Worm (Caenorhabditis elegans): Measurements from ENCODE around the gene fbxc-18.
"Not testable (repeated sequence)": the region's sequence is repeated elsewhere in the genome, so short reads cannot be mapped to it uniquely, and the experiment has no call there.

The fbxc-18 gene

DNA sequence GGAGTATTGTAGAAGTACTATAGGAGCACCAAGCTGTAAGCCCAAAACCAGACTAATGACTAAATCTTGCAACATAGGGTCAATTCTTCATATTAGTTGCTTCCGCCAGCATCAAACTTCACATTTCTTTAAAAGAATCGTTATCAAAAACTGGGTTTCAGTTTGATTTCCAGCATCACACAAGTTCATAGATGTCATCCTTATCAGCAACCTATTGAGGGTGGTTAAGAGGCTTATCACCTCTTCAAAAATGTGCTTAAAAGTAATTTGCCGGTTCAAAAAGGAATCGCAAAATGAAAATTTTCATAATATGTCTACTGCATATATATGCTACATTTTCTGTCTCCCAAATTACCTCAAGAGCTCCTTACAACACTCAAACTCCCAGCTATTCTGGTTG, 23.1 kb downstream of the fbxc-18 start, which contains the start of gene clec-43:
clec-43 (plus strand) TSS at position 294 of the 400 bp plus-strand sequence.
- peak; percentile 36 for TF ChIP-seq nhr-77 (tag; optimal IDR thresholded peaks at IDR 0.05)
- peak; percentile 32 for TF ChIP-seq hlh-11 (tag; optimal IDR thresholded peaks at IDR 0.05)
- TF ChIP-seq F26F4.8 (GFP tag; conservative IDR thresholded peaks at IDR 0.05): no peak
- TF ChIP-seq pqm-1 (tag; optimal IDR thresholded peaks at IDR 0.05): peak; percentile 92
- TF ChIP-seq ZK546.5 (tag; optimal IDR thresholded peaks at IDR 0.05): no peak
- TF ChIP-seq nhr-28 (tag; optimal IDR thresholded peaks at IDR 0.05): peak; percentile 70
- TF ChIP-seq dmd-6 (GFP tag; IDR thresholded peaks at IDR 0.05): peak; percentile 81
- no peak for TF ChIP-seq F49E8.2 (tag; optimal IDR thresholded peaks at IDR 0.05; ENCODE audit: borderline replicate concordance)

DNA sequence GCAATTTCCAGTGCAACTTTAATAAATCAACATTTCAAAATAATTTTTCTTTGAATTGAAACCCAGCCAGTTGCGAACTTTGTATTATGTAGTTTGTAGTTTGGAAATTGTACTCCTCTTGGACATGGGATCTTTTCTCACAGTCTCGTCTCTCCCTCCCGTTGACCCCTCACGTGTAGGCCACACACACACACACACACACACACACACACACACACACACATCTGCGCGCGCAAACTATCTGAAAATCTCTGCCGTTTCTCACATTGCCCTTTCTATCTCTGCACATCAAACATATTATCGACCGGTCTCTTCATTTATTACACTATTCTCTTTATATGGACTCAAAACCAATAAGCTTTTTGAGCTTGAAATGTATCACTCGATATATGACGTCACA, 26.1 kb downstream of the fbxc-18 start, which contains the start of gene fbxc-36:
fbxc-36 (plus strand) TSS at position 205 of the 400 bp plus-strand sequence.
- no peak for TF ChIP-seq D1046.2 (GFP tag; IDR thresholded peaks at IDR 0.05)
- TF ChIP-seq daf-8 (GFP tag; IDR thresholded peaks at IDR 0.05): no peak
- no peak for TF ChIP-seq fos-1 (tag; optimal IDR thresholded peaks at IDR 0.05)
- TF ChIP-seq pha-4 (GFP tag; IDR thresholded peaks at IDR 0.05): no peak
- no peak for TF ChIP-seq pha-4 (tag; optimal IDR thresholded peaks at IDR 0.05)
- TF ChIP-seq nhr-28 (tag; optimal IDR thresholded peaks at IDR 0.05): peak; percentile 53
- no peak for TF ChIP-seq spr-3 (GFP tag; optimal IDR thresholded peaks at IDR 0.05)

DNA sequence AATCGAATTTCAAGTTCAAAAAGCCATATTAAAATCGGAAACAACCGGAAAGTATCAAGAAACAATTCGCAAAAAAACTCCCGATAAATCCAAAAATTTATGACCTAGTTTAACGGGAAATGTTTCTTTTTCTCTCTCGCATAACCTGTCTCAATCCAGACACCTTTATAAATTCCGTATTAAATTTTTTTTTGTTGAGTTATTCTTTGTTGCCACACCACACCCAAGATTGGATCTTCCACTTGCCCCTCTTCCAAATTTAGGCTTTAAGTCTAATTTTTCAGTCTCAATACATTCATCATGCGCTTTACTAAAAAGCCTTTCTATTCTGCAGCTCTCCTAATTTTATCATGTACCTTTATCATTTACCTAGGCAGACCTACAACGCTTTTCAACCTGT, 28.3 kb downstream of the fbxc-18 start, which contains the start of gene R07C3.3:
R07C3.3 (plus strand) TSS at position 301 of the 400 bp plus-strand sequence.
- TF ChIP-seq fkh-10 (GFP tag; optimal IDR thresholded peaks at IDR 0.05) (no peak), nhr-25 (tag; optimal IDR thresholded peaks at IDR 0.05; ENCODE audit: borderline replicate concordance, insufficient read depth) (no peak)

DNA sequence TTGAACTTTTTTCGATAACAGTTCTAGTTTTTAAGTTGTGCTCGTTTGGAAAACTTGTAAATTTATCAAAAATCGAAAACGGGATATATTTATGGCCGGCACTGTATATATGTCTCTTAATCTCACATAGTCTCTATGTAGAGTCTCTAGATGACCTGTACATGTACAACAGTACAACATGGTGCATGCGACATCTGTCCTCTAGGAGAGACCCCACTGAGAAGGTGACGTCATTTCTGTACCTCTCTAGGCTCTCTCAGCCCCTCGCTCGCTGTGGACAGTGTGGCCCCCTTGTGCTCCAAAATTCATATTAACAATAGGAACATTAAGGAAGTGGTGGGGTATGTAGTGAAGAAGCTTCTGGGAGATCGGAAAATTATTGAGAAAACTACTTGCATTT, 29.6 kb downstream of the fbxc-18 start:
- TF ChIP-seq aha-1 (tag) (peak; percentile 23), F37D6.2 (tag; optimal IDR thresholded peaks at IDR 0.05) (no peak), unc-62 (GFP tag; optimal IDR thresholded peaks at IDR 0.05 in 1 of 2) (peak in 1 of 2 experiments; percentile 28), unc-62 (tag; optimal IDR thresholded peaks at IDR 0.05) (no peak), nhr-10 (tag; optimal IDR thresholded peaks at IDR 0.05) (no peak)

DNA sequence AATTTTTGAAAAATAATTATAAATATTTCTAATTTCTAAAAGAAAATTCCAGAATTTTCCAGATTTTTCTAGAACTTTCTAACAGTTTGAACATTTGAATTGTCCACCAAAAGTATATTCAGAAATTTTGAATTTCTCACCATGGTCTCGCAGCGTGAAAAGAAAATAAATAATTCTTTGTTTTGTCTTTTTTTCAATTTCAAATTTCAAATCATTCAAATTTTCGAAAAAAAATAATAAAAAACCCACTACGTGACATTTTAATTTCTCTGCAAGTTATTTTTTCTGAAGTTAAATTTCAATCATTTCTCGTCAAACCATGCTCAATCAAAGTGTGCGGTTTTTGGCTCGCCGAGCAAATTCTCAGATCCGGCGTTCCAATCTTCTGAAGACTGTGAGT, 34.1 kb downstream of the fbxc-18 start, which contains the start of gene acs-15:
acs-15 (plus strand) TSS at position 301 of the 400 bp plus-strand sequence.
- TF ChIP-seq unc-39 (tag; optimal IDR thresholded peaks at IDR 0.05) (no peak), F44E2.7 (GFP tag; IDR thresholded peaks at IDR 0.05) (no peak), unc-130 (GFP tag; optimal IDR thresholded peaks at IDR 0.05) (no peak), dmd-8 (GFP tag; IDR thresholded peaks at IDR 0.05) (no peak), gei-8 (GFP tag; optimal IDR thresholded peaks at IDR 0.05) (no peak), nhr-41 (GFP tag; IDR thresholded peaks at IDR 0.05) (no peak), ctbp-1 (GFP tag; IDR thresholded peaks at IDR 0.05) (no peak), ztf-11 (tag; optimal IDR thresholded peaks at IDR 0.05) (no peak)

DNA sequence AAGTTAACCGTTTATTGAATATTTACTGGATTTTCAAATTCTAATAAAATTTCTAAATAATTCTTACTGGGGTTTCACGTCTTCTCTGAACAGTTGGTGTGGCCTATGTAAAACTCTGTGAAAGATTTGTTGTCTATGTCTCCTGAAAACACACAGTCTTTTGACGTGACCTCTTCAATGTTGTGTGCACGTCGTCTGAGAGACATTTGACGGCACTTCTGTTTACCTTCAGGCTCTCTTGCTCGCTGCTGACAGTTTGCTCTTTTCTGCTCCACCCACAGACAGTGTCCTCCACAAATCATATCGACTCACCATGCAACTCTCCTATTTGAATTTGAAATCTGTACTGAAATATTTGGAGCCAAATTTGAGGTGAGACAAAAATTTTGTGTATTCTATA, 36.0 kb downstream of the fbxc-18 start, which contains the start of gene fbxc-34:
fbxc-34 (plus strand) TSS at position 301 of the 400 bp plus-strand sequence.
- not testable (repeated sequence) for TF ChIP-seq ceh-62 (tag; optimal IDR thresholded peaks at IDR 0.05); hlh-30 (tag; optimal IDR thresholded peaks at IDR 0.05; ENCODE audit: insufficient read depth); vab-7 (GFP tag; IDR thresholded peaks at IDR 0.05)
